Fruit fly (Drosophila melanogaster): ENCODE measurements around the gene Wnk.

The Wnk gene

DNA sequence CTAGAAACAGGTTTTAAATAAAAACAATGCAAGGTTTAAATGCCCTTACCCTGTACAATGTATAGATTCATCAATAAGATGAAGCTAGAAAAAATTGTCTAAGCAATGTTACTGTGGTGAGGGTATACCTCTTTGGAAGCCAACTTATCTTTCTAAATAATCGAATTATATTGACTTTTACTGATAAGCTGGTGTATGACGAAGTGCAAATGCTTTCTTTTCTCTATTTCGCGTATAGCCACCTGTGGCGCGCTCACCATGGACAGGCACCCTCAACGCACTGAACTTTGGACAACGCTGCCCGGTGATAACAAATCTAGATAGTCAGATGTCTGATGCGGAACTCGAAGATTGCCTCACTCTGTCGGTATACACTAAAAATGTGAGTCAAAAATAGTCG is 52.8 kb downstream of the Wnk start (continued):
- TF ChIP-seq CG17912 (GFP tag; optimal IDR thresholded peaks at IDR 0.05) (no peak), CG8924 (tag; optimal IDR thresholded peaks at IDR 0.05) (no peak), Sry-β (GFP tag; optimal IDR thresholded peaks at IDR 0.05) (no peak), ara (GFP tag; IDR thresholded peaks at IDR 0.05) (no peak), CG7987 (GFP tag; optimal IDR thresholded peaks at IDR 0.05) (no peak), fd96Cb (tag; optimal IDR thresholded peaks at IDR 0.05) (no peak), CG15696 (tag; optimal IDR thresholded peaks at IDR 0.05) (no peak), schlank (tag; optimal IDR thresholded peaks at IDR 0.05) (no peak), CG18476 (GFP tag; optimal IDR thresholded peaks at IDR 0.05) (no peak), sisA (GFP tag; IDR thresholded peaks at IDR 0.05) (no peak), psq (GFP tag; optimal IDR thresholded peaks at IDR 0.05) (no peak), CG2120 (GFP tag; optimal IDR thresholded peaks at IDR 0.05) (peak; percentile 5), dan (GFP tag; IDR thresholded peaks at IDR 0.05) (no peak), E2f2 (GFP tag; IDR thresholded peaks at IDR 0.05) (no peak), NfI (GFP tag; optimal IDR thresholded peaks at IDR 0.05) (no peak), fd3F (GFP tag; optimal IDR thresholded peaks at IDR 0.05) (peak; percentile 9), Atf6 (GFP tag; IDR thresholded peaks at IDR 0.05) (0 out of 2 replicates have a peak, but pooled peaks have one; percentile 36), CG6272 (GFP tag; IDR thresholded peaks at IDR 0.05) (no peak), org-1 (GFP tag; optimal IDR thresholded peaks at IDR 0.05) (no peak), hkb (optimal IDR thresholded peaks at IDR 0.05) (no peak), hkb (GFP tag; IDR thresholded peaks at IDR 0.05) (0 out of 2 replicates have a peak, but pooled peaks have one; percentile 50), CG3847 (GFP tag; IDR thresholded peaks at IDR 0.05) (no peak; the same call in 1 of the 2 replicates), CG7745 (tag; optimal IDR thresholded peaks at IDR 0.05) (no peak), B-H2 (GFP tag; optimal IDR thresholded peaks at IDR 0.05) (no peak), CG4282 (GFP tag; optimal IDR thresholded peaks at IDR 0.05) (no peak), Nf-YA (GFP tag; IDR thresholded peaks at IDR 0.05) (no peak), CG11504 (tag; optimal IDR thresholded peaks at IDR 0.05) (peak; percentile 32), H2.0 (GFP tag; IDR thresholded peaks at IDR 0.05) (no peak), CG13775 (GFP tag; optimal IDR thresholded peaks at IDR 0.05) (no peak), B-H1 (GFP tag; IDR thresholded peaks at IDR 0.05) (no peak; the same call in 2 of the 3 replicates), Hmr (GFP tag; optimal IDR thresholded peaks at IDR 0.05) (peak; percentile 36), dati (GFP tag; IDR thresholded peaks at IDR 0.05) (no peak), HmgZ (tag; optimal IDR thresholded peaks at IDR 0.05) (peak; percentile 13), Fer3 (tag; optimal IDR thresholded peaks at IDR 0.05) (peak; percentile 41), corto (GFP tag; optimal IDR thresholded peaks at IDR 0.05) (no peak), sima (GFP tag; optimal IDR thresholded peaks at IDR 0.05) (no peak), kah (GFP tag; optimal IDR thresholded peaks at IDR 0.05) (no peak), Ada2b (GFP tag; IDR thresholded peaks at IDR 0.05) (0 out of 2 replicates have a peak, but pooled peaks have one; percentile 14), mld (GFP tag; IDR thresholded peaks at IDR 0.05; ENCODE audit: partially characterized antibody) (no peak), CG2116 (GFP tag; optimal IDR thresholded peaks at IDR 0.05) (no peak), CG4707 (GFP tag; optimal IDR thresholded peaks at IDR 0.05) (no peak), CG4328 (GFP tag; optimal IDR thresholded peaks at IDR 0.05) (no peak), Asciz (GFP tag; optimal IDR thresholded peaks at IDR 0.05) (peak; percentile 5), Ptx1 (GFP tag; IDR thresholded peaks at IDR 0.05) (0 out of 2 replicates have a peak, but pooled peaks have one; percentile 26), grau (tag; optimal IDR thresholded peaks at IDR 0.05) (peak; percentile 25), croc (GFP tag; conservative IDR thresholded peaks at IDR 0.05) (no peak), hbn (GFP tag; IDR thresholded peaks at IDR 0.05; ENCODE audit: partially characterized antibody) (no peak), CG18262 (tag; optimal IDR thresholded peaks at IDR 0.05) (peak; percentile 5), wek (GFP tag; optimal IDR thresholded peaks at IDR 0.05) (no peak), Dref (GFP tag; IDR thresholded peaks at IDR 0.05) (no peak), CG17612 (GFP tag; IDR thresholded peaks at IDR 0.05) (no peak), Ravus (GFP tag; IDR thresholded peaks at IDR 0.05) (no peak; the same call in 1 of the 2 replicates)
